Worm (Caenorhabditis elegans): ENCODE data around the gene srsx-26.
A peak's percentile ranks its signal among the peaks of the same experiment; 100 is the strongest.

The srsx-26 gene

ce11 chrV:10148352-10148751 lies at the start of gene srsx-26:
TSS of gene srsx-26 (plus strand) at chrV:10148652.
- TF ChIP-seq rpc-1 (optimal IDR thresholded peaks at IDR 0.05) (no peak), rpc-1 (tag; optimal IDR thresholded peaks at IDR 0.05) (no peak), pbrm-1 (GFP tag; IDR thresholded peaks at IDR 0.05) (no peak), lin-40 (tag; optimal IDR thresholded peaks at IDR 0.05) (no peak), mxl-1 (tag; optimal IDR thresholded peaks at IDR 0.05) (no peak), Y56A3A.18 (GFP tag; IDR thresholded peaks at IDR 0.05) (no peak), B0336.3 (GFP tag; IDR thresholded peaks at IDR 0.05) (no peak), D2030.7 (GFP tag; IDR thresholded peaks at IDR 0.05) (no peak), T07F8.4 (tag; optimal IDR thresholded peaks at IDR 0.05) (no peak), rcor-1 (GFP tag; IDR thresholded peaks at IDR 0.05) (no peak), K11D2.4 (GFP tag; IDR thresholded peaks at IDR 0.05) (no peak), unc-62 (GFP tag; optimal IDR thresholded peaks at IDR 0.05) (no peak), F22D6.2 (tag; optimal IDR thresholded peaks at IDR 0.05) (no peak), hsf-1 (GFP tag; IDR thresholded peaks at IDR 0.05) (no peak), ztf-3 (GFP tag; optimal IDR thresholded peaks at IDR 0.05) (no peak), nfya-1 (tag; optimal IDR thresholded peaks at IDR 0.05; ENCODE audit: borderline replicate concordance, insufficient read depth) (no peak), nhr-90 (tag; optimal IDR thresholded peaks at IDR 0.05) (no peak), ceh-40 (GFP tag; IDR thresholded peaks at IDR 0.05) (no peak), K12H6.12 (tag; optimal IDR thresholded peaks at IDR 0.05) (no peak), snpc-3.4 (tag; optimal IDR thresholded peaks at IDR 0.05) (no peak), akir-1 (GFP tag; optimal IDR thresholded peaks at IDR 0.05) (no peak)

ce11 chrV:10101916-10102315 lies 46.5 kb upstream of the srsx-26 start, which contains the start of gene C08B6.14:
TSS of gene C08B6.14 (minus strand) at chrV:10102016.
- TF ChIP-seq aptf-2 (GFP tag; conservative IDR thresholded peaks at IDR 0.05): no peak
- no peak for TF ChIP-seq unc-130 (GFP tag; optimal IDR thresholded peaks at IDR 0.05)
- TF ChIP-seq B0019.2 (GFP tag; conservative IDR thresholded peaks at IDR 0.05): no peak
- no peak for TF ChIP-seq cebp-2 (GFP tag; IDR thresholded peaks at IDR 0.05)
- TF ChIP-seq tlf-1 (GFP tag; optimal IDR thresholded peaks at IDR 0.05): no peak
- no peak for TF ChIP-seq nfya-2 (GFP tag; IDR thresholded peaks at IDR 0.05)

- TF ChIP-seq hmg-20 (GFP tag; IDR thresholded peaks at IDR 0.05): no peak
- peak; percentile 9 for TF ChIP-seq nhr-80 (tag; optimal IDR thresholded peaks at IDR 0.05)
These were observed 44.6 kb upstream of the srsx-26 start for ce11 chrV:10103811-10104210.

ce11 chrV:10104785-10105310 lies 43.6 kb upstream of the srsx-26 start, which contains the start of gene ugt-17:
TSS of gene ugt-17 (minus strand) at chrV:10104964.
- TF ChIP-seq ztf-28 (GFP tag; IDR thresholded peaks at IDR 0.05) (no peak), snpc-4 (GFP tag; optimal IDR thresholded peaks at IDR 0.05) (no peak), snpc-4 (tag; optimal IDR thresholded peaks at IDR 0.05) (peak in 1 of 4 experiments; percentile 8), K11D2.4 (GFP tag; IDR thresholded peaks at IDR 0.05) (no peak), bed-1 (GFP tag; IDR thresholded peaks at IDR 0.05) (no peak), nhr-80 (tag; optimal IDR thresholded peaks at IDR 0.05) (peak; percentile 74)

ce11 chrV:10105412-10105811 lies 43.0 kb upstream of the srsx-26 start, which contains the start of gene C08B6.2:
TSS of gene C08B6.2 (plus strand) at chrV:10105712.
- TF ChIP-seq mcd-1 (GFP tag; IDR thresholded peaks at IDR 0.05): no peak
- no peak for TF ChIP-seq egl-18 (GFP tag; IDR thresholded peaks at IDR 0.05)
- no peak for TF ChIP-seq F33H1.4 (GFP tag; IDR thresholded peaks at IDR 0.05)
- TF ChIP-seq hmg-1.2 (GFP tag; IDR thresholded peaks at IDR 0.05): no peak
- no peak for TF ChIP-seq K12H6.12 (tag; optimal IDR thresholded peaks at IDR 0.05)

Data from whole organism, young adult.